Worm (Caenorhabditis elegans) whole organism, young adult: ENCODE results near the gene F35F11.2.

Experiments used
- B0019.2 ChIP-seq: fragments of 200-800 bp; sonication (Bioruptor generic); conservative IDR thresholded peaks from 2 replicates; pipeline ENCODE4 v1.3.6; 2022; ENCODE audit warnings: missing genetic modification reagents, missing genetic modification characterization, missing compliant biosample characterization
- B0336.3 ChIP-seq: fragments of 200-800 bp; sonication (Bioruptor generic); IDR thresholded peaks from 2 replicates; pipeline ENCODE4 v1.3.6; 2022; ENCODE audit warnings: missing genetic modification characterization, missing compliant biosample characterization
- D2030.7 ChIP-seq: fragments of 200-800 bp; sonication (Bioruptor generic); IDR thresholded peaks from 2 replicates; pipeline ENCODE4 v1.3.6; 2022; ENCODE audit warnings: missing genetic modification reagents, missing genetic modification characterization, missing compliant biosample characterization
- F52B5.7 ChIP-seq: sonication (generic microtip); optimal IDR thresholded peaks from 2 replicates; lab custom pipeline; 2016; ENCODE audit warnings: mild to moderate bottlenecking, missing genetic modification characterization, missing compliant biosample characterization
- F57A8.1 ChIP-seq: fragments of 200-800 bp; sonication (Bioruptor generic); optimal IDR thresholded peaks from 2 replicates; lab custom pipeline; 2018; ENCODE audit warnings: mild to moderate bottlenecking, missing genetic modification characterization, moderate library complexity, missing compliant biosample characterization
- K11D2.4 ChIP-seq: fragments of 200-800 bp; sonication (Bioruptor generic); IDR thresholded peaks from 2 replicates; pipeline ENCODE4 v1.3.6; 2022; ENCODE audit warnings: missing genetic modification reagents, missing genetic modification characterization, missing compliant biosample characterization
- K12H6.12 ChIP-seq: fragments of 200-800 bp; sonication (Bioruptor generic); optimal IDR thresholded peaks from 2 replicates; lab custom pipeline; 2018; ENCODE audit warnings: mild to moderate bottlenecking, missing genetic modification characterization, missing compliant biosample characterization
- Y67H2A.10 ChIP-seq: fragments of 200-800 bp; sonication (Bioruptor generic); conservative IDR thresholded peaks from 2 replicates; pipeline ENCODE4 v1.3.6; 2022; ENCODE audit warnings: missing genetic modification reagents, missing genetic modification characterization, missing compliant biosample characterization
- attf-3 ChIP-seq: fragments of 200-800 bp; sonication (Bioruptor generic); conservative IDR thresholded peaks from 2 replicates; pipeline ENCODE4 v1.3.6; 2022; ENCODE audit warnings: missing genetic modification reagents, missing genetic modification characterization, missing compliant biosample characterization
- attf-5 ChIP-seq: fragments of 200-800 bp; sonication (Bioruptor generic); optimal IDR thresholded peaks from 2 replicates; lab custom pipeline; 2018; ENCODE audit warnings: mild to moderate bottlenecking, missing genetic modification characterization, missing compliant biosample characterization
- bed-1 ChIP-seq: fragments of 200-800 bp; sonication (Bioruptor generic); IDR thresholded peaks from 2 replicates; pipeline ENCODE4 v1.3.6; 2022; ENCODE audit warnings: missing genetic modification reagents, missing genetic modification characterization, missing compliant biosample characterization
- bed-2 ChIP-seq: fragments of 200-800 bp; sonication (Bioruptor generic); IDR thresholded peaks from 2 replicates; pipeline ENCODE4 v1.3.6; 2022; ENCODE audit warnings: missing genetic modification reagents, missing genetic modification characterization, missing compliant biosample characterization
- cebp-1 ChIP-seq, 2 experiments: fragments of 200-800 bp in 1 of 2; sonication (Bioruptor generic) in 1 of 2; sonication (generic microtip) in 1 of 2; IDR thresholded peaks in 1 of 2; optimal IDR thresholded peaks in 1 of 2; 2 replicates each; pipeline versions ENCODE4 v1.3.6 to Lab custom; 2017 to 2022; ENCODE audit warnings: missing compliant biosample characterization in 2 of 2, missing genetic modification characterization in 2 of 2, mild to moderate bottlenecking in 1 of 2, missing genetic modification reagents in 1 of 2, moderate library complexity in 1 of 2
- ceh-27 ChIP-seq: fragments of 200-800 bp; sonication (Bioruptor generic); optimal IDR thresholded peaks from 2 replicates; lab custom pipeline; 2018; ENCODE audit warnings: mild to moderate bottlenecking, missing genetic modification characterization, moderate library complexity, missing compliant biosample characterization
- chd-7 ChIP-seq: sonication (generic microtip); optimal IDR thresholded peaks from 2 replicates; lab custom pipeline; 2016; ENCODE audit warnings: mild to moderate bottlenecking, missing genetic modification characterization, moderate library complexity, missing compliant biosample characterization
- dox-1 ChIP-seq: fragments of 200-800 bp; sonication (Bioruptor generic); IDR thresholded peaks from 2 replicates; pipeline ENCODE4 v1.3.6; 2022; ENCODE audit warnings: missing genetic modification reagents, missing genetic modification characterization, missing compliant biosample characterization
- dpl-1 ChIP-seq: fragments of 150-350 bp; optimal IDR thresholded peaks from 2 replicates; lab custom pipeline; 2014; ENCODE audit warnings: missing biosample characterization, missing genetic modification reagents, missing genetic modification characterization
- egl-18 ChIP-seq: fragments of 200-800 bp; sonication (Bioruptor generic); IDR thresholded peaks from 2 replicates; pipeline ENCODE4 v1.3.6; 2022; ENCODE audit warnings: missing genetic modification reagents, missing genetic modification characterization, missing compliant biosample characterization
- egl-44 ChIP-seq: fragments of 200-800 bp; sonication (Bioruptor generic); IDR thresholded peaks from 2 replicates; pipeline ENCODE4 v1.3.6; 2022; ENCODE audit warnings: missing genetic modification reagents, missing genetic modification characterization, missing compliant biosample characterization
- ekl-4 ChIP-seq: fragments of 200-800 bp; sonication (Bioruptor generic); IDR thresholded peaks from 2 replicates; pipeline ENCODE4 v1.3.6; 2022; ENCODE audit warnings: missing genetic modification reagents, missing genetic modification characterization, missing compliant biosample characterization
- hmg-1.2 ChIP-seq: fragments of 200-800 bp; sonication (Bioruptor generic); IDR thresholded peaks from 2 replicates; pipeline ENCODE4 v1.3.6; 2022; ENCODE audit warnings: missing genetic modification reagents, missing genetic modification characterization, missing compliant biosample characterization
- let-526 ChIP-seq: fragments of 200-800 bp; sonication (Bioruptor generic); IDR thresholded peaks from 2 replicates; pipeline ENCODE4 v1.3.6; 2022; ENCODE audit warnings: missing genetic modification reagents, missing genetic modification characterization, missing compliant biosample characterization
- let-607 ChIP-seq, 2 experiments: fragments of 200-800 bp in 1 of 2; sonication (Bioruptor generic) in 1 of 2; sonication (generic microtip) in 1 of 2; optimal IDR thresholded peaks; 2 replicates each; lab custom pipeline; 2016 to 2018; ENCODE audit warnings: mild to moderate bottlenecking in 2 of 2, missing compliant biosample characterization in 2 of 2, missing genetic modification characterization in 2 of 2, moderate library complexity in 2 of 2, missing genotype in 1 of 2
- lin-35 ChIP-seq, 3 experiments: fragments of 150-350 bp in 2 of 3; sonication (generic microtip) in 1 of 3; optimal IDR thresholded peaks; 2 replicates each; lab custom pipeline; 2014 to 2018; ENCODE audit warnings: missing biosample characterization in 3 of 3, missing genetic modification characterization in 3 of 3, missing genetic modification reagents in 3 of 3
- lin-54 ChIP-seq: fragments of 200-800 bp; sonication (Bioruptor generic); optimal IDR thresholded peaks from 2 replicates; lab custom pipeline; 2018; ENCODE audit warnings: mild to moderate bottlenecking, missing genetic modification characterization, missing compliant biosample characterization
- lir-1 ChIP-seq: fragments of 200-800 bp; sonication (Bioruptor generic); conservative IDR thresholded peaks from 2 replicates; pipeline ENCODE4 v1.3.6; 2022; ENCODE audit warnings: missing genetic modification reagents, missing genetic modification characterization, missing compliant biosample characterization
- lsy-27 ChIP-seq: sonication (generic microtip); optimal IDR thresholded peaks from 2 replicates; lab custom pipeline; 2017; ENCODE audit warnings: missing genetic modification characterization, mild to moderate bottlenecking, missing compliant biosample characterization, antibody characterized with exemption, missing genotype, borderline replicate concordance; ENCODE audit not compliant: insufficient read depth
- madf-6 ChIP-seq: fragments of 200-800 bp; sonication (Bioruptor generic); IDR thresholded peaks from 2 replicates; pipeline ENCODE4 v1.3.6; 2022; ENCODE audit warnings: missing genetic modification reagents, missing genetic modification characterization, missing compliant biosample characterization
- nhr-80 ChIP-seq: sonication (generic microtip); optimal IDR thresholded peaks from 2 replicates; lab custom pipeline; 2016; ENCODE audit warnings: missing genetic modification characterization, missing compliant biosample characterization
- nhr-90 ChIP-seq: sonication (generic microtip); optimal IDR thresholded peaks from 2 replicates; lab custom pipeline; 2016; ENCODE audit warnings: missing genotype, mild to moderate bottlenecking, missing genetic modification characterization, missing compliant biosample characterization
- pbrm-1 ChIP-seq: fragments of 200-800 bp; sonication (Bioruptor generic); IDR thresholded peaks from 2 replicates; pipeline ENCODE4 v1.3.6; 2022; ENCODE audit warnings: missing genetic modification reagents, missing genetic modification characterization, missing compliant biosample characterization
- pha-4 ChIP-seq: fragments of 150-350 bp; sonication (generic microtip); optimal IDR thresholded peaks from 2 replicates; lab custom pipeline; 2014; ENCODE audit warnings: missing biosample characterization, missing genetic modification reagents, missing genetic modification characterization
- rcor-1 ChIP-seq: fragments of 200-800 bp; sonication (Bioruptor generic); IDR thresholded peaks from 2 replicates; pipeline ENCODE4 v1.3.6; 2022; ENCODE audit warnings: missing genetic modification reagents, missing genetic modification characterization, missing compliant biosample characterization
- snpc-4 ChIP-seq, 5 experiments: fragments of 150-350 bp in 1 of 5; sonication (generic microtip) in 4 of 5; optimal IDR thresholded peaks; 2 replicates each; lab custom pipeline; 2014 to 2018; ENCODE audit warnings: missing genetic modification characterization in 5 of 5, missing biosample characterization in 3 of 5, antibody characterized with exemption in 2 of 5, mild to moderate bottlenecking in 2 of 5, missing compliant biosample characterization in 2 of 5, missing genotype in 2 of 5, moderate library complexity in 2 of 5, missing genetic modification reagents in 1 of 5
- somi-1 ChIP-seq: fragments of 200-800 bp; sonication (Bioruptor generic); optimal IDR thresholded peaks from 2 replicates; lab custom pipeline; 2018; ENCODE audit warnings: mild to moderate bottlenecking, missing genetic modification characterization, missing compliant biosample characterization
- tlf-1 ChIP-seq: fragments of 200-800 bp; sonication (Bioruptor generic); optimal IDR thresholded peaks from 2 replicates; lab custom pipeline; 2018; ENCODE audit warnings: mild to moderate bottlenecking, missing genetic modification characterization, missing compliant biosample characterization
- ztf-18 ChIP-seq: sonication (generic microtip); optimal IDR thresholded peaks from 2 replicates; lab custom pipeline; 2016; ENCODE audit warnings: missing genotype, mild to moderate bottlenecking, missing genetic modification characterization, missing compliant biosample characterization
- ztf-22 ChIP-seq: fragments of 200-800 bp; sonication (Bioruptor generic); optimal IDR thresholded peaks from 2 replicates; lab custom pipeline; 2018; ENCODE audit warnings: mild to moderate bottlenecking, missing genetic modification characterization, moderate library complexity, missing compliant biosample characterization
- ztf-26 ChIP-seq: sonication (generic microtip); optimal IDR thresholded peaks from 2 replicates; lab custom pipeline; 2017; ENCODE audit warnings: missing genetic modification characterization, missing compliant biosample characterization
- ztf-28 ChIP-seq: fragments of 200-800 bp; sonication (Bioruptor generic); IDR thresholded peaks from 2 replicates; pipeline ENCODE4 v1.3.6; 2022; ENCODE audit warnings: missing genetic modification reagents, missing genetic modification characterization, missing compliant biosample characterization

F35F11.2 gene

ce11 chrIV:4021847-4022780, 18.0 kb upstream of the F35F11.2 start:
- TF ChIP-seq nhr-90 (tag; lab: Kevin White, UChicago) (no peak), egl-18 (GFP tag; lab: Robert Waterston, UW) (no peak), dpl-1 (GFP tag; lab: Kevin White, UChicago) (no peak), F57A8.1 (GFP tag; lab: Kevin White, UChicago) (no peak), nhr-80 (peak; percentile 38), cebp-1 (GFP tag; IDR thresholded peaks at IDR 0.05; lab: Robert Waterston, UW) (no peak), cebp-1 (tag; optimal IDR thresholded peaks at IDR 0.05; lab: Kevin White, UChicago) (peak; percentile 8), ztf-28 (GFP tag; lab: Robert Waterston, UW) (no peak), F52B5.7 (tag; lab: Kevin White, UChicago) (no peak)

DNA sequence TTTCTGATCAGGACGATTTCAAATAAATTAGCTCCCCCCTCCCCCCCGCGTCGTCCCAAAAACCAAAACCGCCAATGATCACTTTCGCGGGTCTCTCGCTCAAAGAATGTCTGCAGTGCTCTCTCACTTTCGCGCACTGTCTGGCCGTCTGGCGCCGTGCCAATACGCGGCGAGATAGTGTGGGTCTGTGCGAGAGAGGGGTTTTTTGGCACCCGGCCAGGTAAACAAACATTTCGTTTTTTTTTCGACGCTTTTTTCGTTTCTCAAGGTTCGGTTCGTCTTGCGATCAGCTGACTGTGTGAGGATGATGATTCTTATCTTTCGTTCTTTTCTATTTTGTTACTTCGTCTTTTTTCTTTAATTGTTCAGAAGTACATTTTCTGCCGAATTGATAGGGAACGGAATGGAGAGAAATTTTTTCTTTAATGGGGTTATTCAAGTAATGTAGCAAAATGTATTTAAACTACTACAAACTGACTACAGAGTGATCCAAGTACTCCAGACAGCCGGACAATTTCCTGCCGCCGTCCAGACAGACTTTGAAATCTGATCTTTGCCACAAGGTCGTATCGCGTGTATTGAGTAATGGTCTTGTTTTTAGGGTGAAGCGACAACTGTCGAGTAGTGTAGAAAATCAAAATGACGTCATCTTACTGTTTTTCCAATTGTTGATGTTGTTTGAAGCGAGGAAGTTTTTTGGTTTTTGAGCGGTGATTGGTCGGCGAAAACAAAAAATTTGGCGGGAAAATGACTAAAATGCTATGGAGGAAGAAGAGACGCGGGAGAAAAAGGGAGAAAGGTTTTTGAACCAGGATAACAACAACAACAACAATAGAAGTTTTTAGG, 15.7 kb upstream of the F35F11.2 start:
- no peak for TF ChIP-seq bed-2 (GFP tag; lab: Robert Waterston, UW)
- TF ChIP-seq lin-54 (GFP tag; lab: Kevin White, UChicago), result peak; percentile 33
- TF ChIP-seq somi-1, result peak; percentile 87
- peak; percentile 6 for TF ChIP-seq F52B5.7 (tag; lab: Kevin White, UChicago)
- TF ChIP-seq tlf-1 (GFP tag; lab: Kevin White, UChicago), result peak; percentile 26
- peak; percentile 61 for TF ChIP-seq chd-7
- TF ChIP-seq lsy-27, result no peak
- no peak for TF ChIP-seq ztf-18
- peak; percentile 88 for TF ChIP-seq hmg-1.2
- TF ChIP-seq K12H6.12 (tag; lab: Kevin White, UChicago), result peak; percentile 51
- peak; percentile 65 for TF ChIP-seq ceh-27 (GFP tag; lab: Kevin White, UChicago)
- no peak for TF ChIP-seq let-526 (GFP tag; lab: Robert Waterston, UW)
- TF ChIP-seq Y67H2A.10, result no peak
- no peak for TF ChIP-seq lin-35 (GFP tag; optimal IDR thresholded peaks at IDR 0.05; lab: Kevin White, UChicago)
- no peak for TF ChIP-seq snpc-4 (GFP tag; optimal IDR thresholded peaks at IDR 0.05; lab: Kevin White, UChicago)
- TF ChIP-seq snpc-4 (tag; optimal IDR thresholded peaks at IDR 0.05; lab: Kevin White, UChicago), result peak; percentile 5 to 38 (median 20)
- TF ChIP-seq K11D2.4 (GFP tag; lab: Robert Waterston, UW), result peak; percentile 92
- 0 out of 2 replicates have a peak, but pooled peaks have one; percentile 31 for TF ChIP-seq rcor-1 (GFP tag; lab: Robert Waterston, UW)
- TF ChIP-seq B0019.2 (GFP tag; lab: Robert Waterston, UW), result no peak
- 0 out of 2 replicates have a peak, but pooled peaks have one; percentile 41 for TF ChIP-seq ekl-4 (GFP tag; lab: Robert Waterston, UW)
- TF ChIP-seq B0336.3, result peak; percentile 48; the same call in 1 of the 2 replicates
- peak; percentile 57 for TF ChIP-seq attf-5 (GFP tag; lab: Kevin White, UChicago)
- TF ChIP-seq pha-4 (tag; lab: Kevin White, UChicago), result peak; percentile 46
- TF ChIP-seq bed-1 (GFP tag; lab: Robert Waterston, UW), result no peak
- TF ChIP-seq lir-1, result peak; percentile 66
- peak; percentile 77 for TF ChIP-seq nhr-80
- TF ChIP-seq pbrm-1 (GFP tag; lab: Robert Waterston, UW), result peak; percentile 73
- TF ChIP-seq ztf-26 (tag; lab: Kevin White, UChicago), result peak; percentile 65
- peak; percentile 26 for TF ChIP-seq ztf-22
- peak in 1 of 2 experiments; percentile 5 for TF ChIP-seq let-607 (tag; optimal IDR thresholded peaks at IDR 0.05; lab: Kevin White, UChicago)
- TF ChIP-seq cebp-1 (GFP tag; IDR thresholded peaks at IDR 0.05; lab: Robert Waterston, UW), result no peak
- peak; percentile 79 for TF ChIP-seq cebp-1 (tag; optimal IDR thresholded peaks at IDR 0.05; lab: Kevin White, UChicago)
- peak; percentile 64 for TF ChIP-seq dox-1 (GFP tag; lab: Robert Waterston, UW)
- 0 out of 2 replicates have a peak, but pooled peaks have one; percentile 38 for TF ChIP-seq egl-44 (GFP tag; lab: Robert Waterston, UW)
- TF ChIP-seq madf-6 (GFP tag; lab: Robert Waterston, UW), result no peak
- no peak for TF ChIP-seq D2030.7
- 0 out of 2 replicates have a peak, but pooled peaks have one; percentile 11 for TF ChIP-seq attf-3 (GFP tag; lab: Robert Waterston, UW)
